Worm (Caenorhabditis elegans) whole organism, young adult: ENCODE results near the gene nspc-15.

Experiments used
- B0019.2 ChIP-seq: fragments of 200-800 bp; sonication (Bioruptor generic); conservative IDR thresholded peaks from 2 replicates; pipeline ENCODE4 v1.3.6; 2022; ENCODE audit warnings: missing genetic modification reagents, missing genetic modification characterization, missing compliant biosample characterization
- C17E4.6 ChIP-seq: fragments of 200-800 bp; sonication (Bioruptor generic); IDR thresholded peaks from 2 replicates; pipeline ENCODE4 v1.3.6; 2022; ENCODE audit warnings: missing genetic modification reagents, missing genetic modification characterization, missing compliant biosample characterization
- T07F8.4 ChIP-seq: sonication (generic microtip); optimal IDR thresholded peaks from 2 replicates; lab custom pipeline; 2016; ENCODE audit warnings: mild to moderate bottlenecking, missing genetic modification characterization, moderate library complexity, missing compliant biosample characterization
- Y53F4B.3 ChIP-seq: fragments of 200-800 bp; sonication (Bioruptor generic); IDR thresholded peaks from 2 replicates; pipeline ENCODE4 v1.3.6; 2022; ENCODE audit warnings: missing genetic modification reagents, missing genetic modification characterization, missing compliant biosample characterization
- Y53G8AR.9 ChIP-seq: fragments of 200-800 bp; sonication (Bioruptor generic); conservative IDR thresholded peaks from 2 replicates; pipeline ENCODE4 v1.3.6; 2022; ENCODE audit warnings: missing genetic modification reagents, missing genetic modification characterization, missing compliant biosample characterization
- ZK185.1 ChIP-seq: sonication (generic microtip); optimal IDR thresholded peaks from 2 replicates; lab custom pipeline; 2016; ENCODE audit warnings: mild to moderate bottlenecking, missing genetic modification characterization, missing compliant biosample characterization; ENCODE audit not compliant: poor library complexity, severe bottlenecking
- akir-1 ChIP-seq: fragments of 200-800 bp; sonication (Bioruptor generic); optimal IDR thresholded peaks from 2 replicates; lab custom pipeline; 2018; ENCODE audit warnings: mild to moderate bottlenecking, missing genetic modification characterization, moderate library complexity, missing compliant biosample characterization
- ama-1 ChIP-seq, 3 experiments: fragments of 150-350 bp in 1 of 3; sonication (generic microtip) in 2 of 3; optimal IDR thresholded peaks; 2 replicates each; lab custom pipeline; 2014 to 2018; ENCODE audit warnings: missing biosample characterization in 2 of 3, missing genetic modification characterization in 2 of 3, missing genetic modification reagents in 2 of 3
- aptf-3 ChIP-seq: fragments of 200-800 bp; sonication (Bioruptor generic); IDR thresholded peaks from 2 replicates; pipeline ENCODE4 v1.3.6; 2022; ENCODE audit warnings: missing genetic modification characterization, missing compliant biosample characterization
- athp-1 ChIP-seq: sonication (generic microtip); optimal IDR thresholded peaks from 2 replicates; lab custom pipeline; 2017; ENCODE audit warnings: mild to moderate bottlenecking, missing genetic modification characterization, missing compliant biosample characterization
- bed-1 ChIP-seq: fragments of 200-800 bp; sonication (Bioruptor generic); IDR thresholded peaks from 2 replicates; pipeline ENCODE4 v1.3.6; 2022; ENCODE audit warnings: missing genetic modification reagents, missing genetic modification characterization, missing compliant biosample characterization
- ceh-40 ChIP-seq: fragments of 200-800 bp; sonication (Bioruptor generic); IDR thresholded peaks from 2 replicates; pipeline ENCODE4 v1.3.6; 2022; ENCODE audit warnings: missing genetic modification characterization, missing compliant biosample characterization
- efl-1 ChIP-seq: fragments of 150-350 bp; optimal IDR thresholded peaks from 2 replicates; lab custom pipeline; 2014; ENCODE audit warnings: missing biosample characterization, missing genetic modification reagents, missing genetic modification characterization
- egl-44 ChIP-seq: fragments of 200-800 bp; sonication (Bioruptor generic); IDR thresholded peaks from 2 replicates; pipeline ENCODE4 v1.3.6; 2022; ENCODE audit warnings: missing genetic modification reagents, missing genetic modification characterization, missing compliant biosample characterization
- egrh-3 ChIP-seq: fragments of 200-800 bp; sonication (Bioruptor generic); IDR thresholded peaks from 2 replicates; pipeline ENCODE4 v1.3.6; 2022; ENCODE audit warnings: missing genetic modification reagents, missing genetic modification characterization, missing compliant biosample characterization
- ets-4 ChIP-seq: fragments of 200-800 bp; sonication (Bioruptor generic); optimal IDR thresholded peaks from 2 replicates; lab custom pipeline; 2018; ENCODE audit warnings: mild to moderate bottlenecking, missing genetic modification characterization, missing compliant biosample characterization
- fkh-3 ChIP-seq: sonication (generic microtip); optimal IDR thresholded peaks from 2 replicates; lab custom pipeline; 2016; ENCODE audit warnings: mild to moderate bottlenecking, missing genetic modification characterization, missing compliant biosample characterization
- him-1 ChIP-seq: sonication (generic microtip); optimal IDR thresholded peaks from 2 replicates; lab custom pipeline; 2016; ENCODE audit warnings: missing genotype, missing genetic modification reagents, missing genetic modification characterization, missing compliant biosample characterization
- hlh-12 ChIP-seq: sonication (generic microtip); optimal IDR thresholded peaks from 2 replicates; lab custom pipeline; 2016; ENCODE audit warnings: missing genetic modification characterization, missing compliant biosample characterization
- hrde-1 ChIP-seq: sonication (generic microtip); optimal IDR thresholded peaks from 2 replicates; lab custom pipeline; 2016; ENCODE audit warnings: missing genetic modification characterization, mild to moderate bottlenecking, missing compliant biosample characterization, moderate library complexity, missing genotype, missing genetic modification reagents, borderline replicate concordance
- let-607 ChIP-seq, 2 experiments: fragments of 200-800 bp in 1 of 2; sonication (Bioruptor generic) in 1 of 2; sonication (generic microtip) in 1 of 2; optimal IDR thresholded peaks; 2 replicates each; lab custom pipeline; 2016 to 2018; ENCODE audit warnings: mild to moderate bottlenecking in 2 of 2, missing compliant biosample characterization in 2 of 2, missing genetic modification characterization in 2 of 2, moderate library complexity in 2 of 2, missing genotype in 1 of 2
- lin-26 ChIP-seq: fragments of 200-800 bp; sonication (Bioruptor generic); IDR thresholded peaks from 2 replicates; pipeline ENCODE4 v1.3.6; 2022; ENCODE audit warnings: missing genetic modification reagents, missing genetic modification characterization, missing compliant biosample characterization
- lsy-27 ChIP-seq: sonication (generic microtip); optimal IDR thresholded peaks from 2 replicates; lab custom pipeline; 2017; ENCODE audit warnings: missing genetic modification characterization, mild to moderate bottlenecking, missing compliant biosample characterization, antibody characterized with exemption, missing genotype, borderline replicate concordance; ENCODE audit not compliant: insufficient read depth
- madf-10 ChIP-seq: sonication (generic microtip); optimal IDR thresholded peaks from 2 replicates; lab custom pipeline; 2016; ENCODE audit warnings: mild to moderate bottlenecking, missing genetic modification characterization, missing compliant biosample characterization
- madf-6 ChIP-seq: fragments of 200-800 bp; sonication (Bioruptor generic); IDR thresholded peaks from 2 replicates; pipeline ENCODE4 v1.3.6; 2022; ENCODE audit warnings: missing genetic modification reagents, missing genetic modification characterization, missing compliant biosample characterization
- mel-28 ChIP-seq: sonication (generic microtip); optimal IDR thresholded peaks from 2 replicates; lab custom pipeline; 2016; ENCODE audit warnings: borderline replicate concordance, mild to moderate bottlenecking, missing genetic modification characterization, missing compliant biosample characterization
- mxl-1 ChIP-seq: sonication (generic microtip); optimal IDR thresholded peaks from 2 replicates; lab custom pipeline; 2016; ENCODE audit warnings: missing genetic modification characterization, missing compliant biosample characterization
- nfyb-1 ChIP-seq: fragments of 200-800 bp; sonication (Bioruptor generic); IDR thresholded peaks from 2 replicates; pipeline ENCODE4 v1.3.6; 2022; ENCODE audit warnings: missing genetic modification reagents, missing genetic modification characterization, missing compliant biosample characterization
- nhr-120 ChIP-seq: fragments of 200-800 bp; sonication (Bioruptor generic); IDR thresholded peaks from 2 replicates; pipeline ENCODE4 v1.3.6; 2022; ENCODE audit warnings: missing genetic modification characterization, missing compliant biosample characterization
- nhr-80 ChIP-seq: sonication (generic microtip); optimal IDR thresholded peaks from 2 replicates; lab custom pipeline; 2016; ENCODE audit warnings: missing genetic modification characterization, missing compliant biosample characterization
- pbrm-1 ChIP-seq: fragments of 200-800 bp; sonication (Bioruptor generic); IDR thresholded peaks from 2 replicates; pipeline ENCODE4 v1.3.6; 2022; ENCODE audit warnings: missing genetic modification reagents, missing genetic modification characterization, missing compliant biosample characterization
- rcor-1 ChIP-seq: fragments of 200-800 bp; sonication (Bioruptor generic); IDR thresholded peaks from 2 replicates; pipeline ENCODE4 v1.3.6; 2022; ENCODE audit warnings: missing genetic modification reagents, missing genetic modification characterization, missing compliant biosample characterization
- repo-1 ChIP-seq: sonication (generic microtip); optimal IDR thresholded peaks from 2 replicates; lab custom pipeline; 2017; ENCODE audit warnings: mild to moderate bottlenecking, missing genetic modification characterization, missing compliant biosample characterization
- rpc-1 ChIP-seq, 2 experiments: fragments of 150-350 bp in 1 of 2; sonication (generic microtip) in 1 of 2; optimal IDR thresholded peaks; 2 replicates each; lab custom pipeline; 2014 to 2018; ENCODE audit warnings: missing biosample characterization in 1 of 2, missing genetic modification characterization in 1 of 2, missing genetic modification reagents in 1 of 2, missing genotype in 1 of 2
- snpc-1.1 ChIP-seq: sonication (generic microtip); optimal IDR thresholded peaks from 2 replicates; lab custom pipeline; 2017; ENCODE audit warnings: missing genetic modification characterization, mild to moderate bottlenecking, missing compliant biosample characterization, antibody characterized with exemption, moderate library complexity, missing genotype, missing genetic modification reagents; ENCODE audit not compliant: insufficient read depth
- snpc-1.3 ChIP-seq: sonication (generic microtip); optimal IDR thresholded peaks from 2 replicates; lab custom pipeline; 2017; ENCODE audit warnings: missing genetic modification characterization, mild to moderate bottlenecking, missing compliant biosample characterization, antibody characterized with exemption, moderate library complexity, missing genotype, missing genetic modification reagents; ENCODE audit not compliant: insufficient read depth
- snpc-4 ChIP-seq, 5 experiments: fragments of 150-350 bp in 1 of 5; sonication (generic microtip) in 4 of 5; optimal IDR thresholded peaks; 2 replicates each; lab custom pipeline; 2014 to 2018; ENCODE audit warnings: missing genetic modification characterization in 5 of 5, missing biosample characterization in 3 of 5, antibody characterized with exemption in 2 of 5, mild to moderate bottlenecking in 2 of 5, missing compliant biosample characterization in 2 of 5, missing genotype in 2 of 5, moderate library complexity in 2 of 5, missing genetic modification reagents in 1 of 5
- unc-130 ChIP-seq: sonication (generic microtip); optimal IDR thresholded peaks from 2 replicates; lab custom pipeline; 2016; ENCODE audit warnings: missing genetic modification reagents, missing genetic modification characterization, missing compliant biosample characterization
- xnd-1 ChIP-seq: sonication (generic microtip); optimal IDR thresholded peaks from 2 replicates; lab custom pipeline; 2016; ENCODE audit warnings: missing genotype, missing genetic modification reagents, missing genetic modification characterization, missing compliant biosample characterization
- ztf-18 ChIP-seq: sonication (generic microtip); optimal IDR thresholded peaks from 2 replicates; lab custom pipeline; 2016; ENCODE audit warnings: missing genotype, mild to moderate bottlenecking, missing genetic modification characterization, missing compliant biosample characterization
- ztf-25 ChIP-seq: fragments of 200-800 bp; sonication (Bioruptor generic); IDR thresholded peaks from 2 replicates; pipeline ENCODE4 v1.3.6; 2022; ENCODE audit warnings: missing genetic modification reagents, missing genetic modification characterization, missing compliant biosample characterization
- ztf-28 ChIP-seq: fragments of 200-800 bp; sonication (Bioruptor generic); IDR thresholded peaks from 2 replicates; pipeline ENCODE4 v1.3.6; 2022; ENCODE audit warnings: missing genetic modification reagents, missing genetic modification characterization, missing compliant biosample characterization

nspc-15 gene

ce11 chrX:12333479-12333878, 27.1 kb upstream of the nspc-15 start, which contains the start of gene srd-47 (continued):
- no peak for TF ChIP-seq rpc-1 (optimal IDR thresholded peaks at IDR 0.05; lab: Kevin White, UChicago)
- TF ChIP-seq rpc-1 (tag; optimal IDR thresholded peaks at IDR 0.05; lab: Kevin White, UChicago): no peak
- TF ChIP-seq efl-1 (GFP tag; lab: Kevin White, UChicago): no peak

DNA sequence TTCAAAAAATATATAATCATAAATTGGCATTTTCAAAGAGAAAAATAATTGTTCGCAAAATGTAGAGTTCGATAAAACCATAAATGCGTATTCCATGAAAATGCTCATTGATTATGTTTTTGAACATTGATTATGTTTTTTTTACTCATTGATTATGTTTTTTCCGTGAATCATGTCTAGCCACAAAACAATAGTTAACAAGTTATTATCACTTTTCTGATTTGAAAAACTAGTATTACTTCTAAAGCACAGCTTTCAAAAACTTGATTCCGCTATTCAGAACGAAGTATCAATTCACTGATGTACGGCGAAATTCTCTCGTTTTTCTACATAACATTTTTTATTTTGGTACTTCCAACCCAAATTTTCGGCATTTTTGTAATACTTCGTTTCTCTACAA, 24.7 kb upstream of the nspc-15 start, which contains the start of gene srd-48:
srd-48 (plus strand) TSS at position 301 of the 400 bp plus-strand sequence.
- TF ChIP-seq efl-1 (GFP tag; lab: Kevin White, UChicago): no peak
- TF ChIP-seq repo-1: no peak
- TF ChIP-seq aptf-3 (GFP tag; lab: Robert Waterston, UW): no peak
- no peak for TF ChIP-seq ets-4 (GFP tag; lab: Kevin White, UChicago)
- no peak for TF ChIP-seq B0019.2
- TF ChIP-seq lin-26 (GFP tag; lab: Robert Waterston, UW): no peak
- no peak for TF ChIP-seq hlh-12 (tag; lab: Kevin White, UChicago)
- no peak for TF ChIP-seq akir-1 (GFP tag; lab: Kevin White, UChicago)
- TF ChIP-seq ama-1 (optimal IDR thresholded peaks at IDR 0.05; lab: Kevin White, UChicago): no peak
- TF ChIP-seq ama-1 (GFP tag; optimal IDR thresholded peaks at IDR 0.05; lab: Kevin White, UChicago): no peak
- TF ChIP-seq lsy-27 (tag; lab: Kevin White, UChicago): no peak
- no peak for TF ChIP-seq nhr-80
- TF ChIP-seq mxl-1 (tag; lab: Kevin White, UChicago): no peak
- TF ChIP-seq bed-1 (GFP tag; lab: Robert Waterston, UW): no peak
- no peak for TF ChIP-seq C17E4.6
- no peak for TF ChIP-seq egrh-3 (GFP tag; lab: Robert Waterston, UW)
- TF ChIP-seq ceh-40: no peak
- no peak for TF ChIP-seq let-607 (tag; optimal IDR thresholded peaks at IDR 0.05; lab: Kevin White, UChicago)
- TF ChIP-seq egl-44: no peak
- no peak for TF ChIP-seq fkh-3
- TF ChIP-seq ztf-28 (GFP tag; lab: Robert Waterston, UW): no peak
- TF ChIP-seq, all 124 proteins: peak for 0

ce11 chrX:12337846-12338490, 22.6 kb upstream of the nspc-15 start, which contains the start of gene srd-44:
srd-44 (plus strand) TSS chrX:12338440.
- TF ChIP-seq snpc-1.3 (tag; lab: Kevin White, UChicago) (peak; percentile 64), hrde-1 (tag; lab: Kevin White, UChicago) (peak; percentile 26), xnd-1 (tag; lab: Kevin White, UChicago) (no peak), snpc-4 (GFP tag; optimal IDR thresholded peaks at IDR 0.05; lab: Kevin White, UChicago) (peak; percentile 56), snpc-4 (tag; optimal IDR thresholded peaks at IDR 0.05; lab: Kevin White, UChicago) (no peak), T07F8.4 (tag; lab: Kevin White, UChicago) (peak; percentile 52), hlh-12 (tag; lab: Kevin White, UChicago) (no peak), pbrm-1 (GFP tag; lab: Robert Waterston, UW) (peak; percentile 83), lin-26 (GFP tag; lab: Robert Waterston, UW) (peak; percentile 86), nhr-120 (GFP tag; lab: Robert Waterston, UW) (no peak), snpc-1.1 (tag; lab: Kevin White, UChicago) (peak; percentile 18), him-1 (tag; lab: Kevin White, UChicago) (peak; percentile 72), nfyb-1 (0 out of 2 replicates have a peak, but pooled peaks have one; percentile 45), Y53F4B.3 (GFP tag; lab: Robert Waterston, UW) (no peak), ztf-18 (tag; lab: Kevin White, UChicago) (peak; percentile 30), rcor-1 (GFP tag; lab: Robert Waterston, UW) (peak; percentile 62; the same call in 1 of the 2 replicates), athp-1 (tag; lab: Kevin White, UChicago) (peak; percentile 45), unc-130 (peak; percentile 18), Y53G8AR.9 (GFP tag; lab: Robert Waterston, UW) (no peak), rpc-1 (optimal IDR thresholded peaks at IDR 0.05; lab: Kevin White, UChicago) (peak; percentile 72), rpc-1 (tag; optimal IDR thresholded peaks at IDR 0.05; lab: Kevin White, UChicago) (peak; percentile 85), ztf-25 (GFP tag; lab: Robert Waterston, UW) (0 out of 2 replicates have a peak, but pooled peaks have one; percentile 76), madf-6 (GFP tag; lab: Robert Waterston, UW) (no peak), mel-28 (tag; lab: Kevin White, UChicago) (no peak), madf-10 (tag; lab: Kevin White, UChicago) (peak; percentile 36), ZK185.1 (tag; lab: Kevin White, UChicago) (peak; percentile 83), B0019.2 (no peak)
